Fruit fly (Drosophila melanogaster) whole organism, embryonic: Measurements from ENCODE around the gene MtnB.

ENCODE experiments used
- Blimp-1 ChIP-seq: fragments of 200-800 bp; sonication (Bioruptor generic); optimal IDR thresholded peaks from 3 replicates; lab custom pipeline; 2018; ENCODE audit warnings: missing biosample characterization, missing genetic modification characterization, mild to moderate bottlenecking, moderate library complexity, missing genetic modification reagents
- CG10274 ChIP-seq: fragments of 200-800 bp; sonication (Bioruptor generic); optimal IDR thresholded peaks from 3 replicates; lab custom pipeline; 2017; ENCODE audit warnings: missing biosample characterization, mild to moderate bottlenecking, missing genetic modification characterization
- CG10321 ChIP-seq: fragments of 200-800 bp; sonication (Bioruptor generic); IDR thresholded peaks from 2 replicates; pipeline ENCODE4 v1.3.6; 2022; ENCODE audit warnings: missing biosample characterization, missing genetic modification characterization
- CG10462 ChIP-seq: fragments of 200-800 bp; sonication (Bioruptor generic); optimal IDR thresholded peaks from 2 replicates; lab custom pipeline; 2016; ENCODE audit warnings: missing biosample characterization, missing genetic modification characterization
- CG12942 ChIP-seq: fragments of 200-800 bp; sonication (Bioruptor generic); optimal IDR thresholded peaks from 3 replicates; lab custom pipeline; 2016; ENCODE audit warnings: missing biosample characterization, missing genetic modification characterization
- CG13775 ChIP-seq: fragments of 200-800 bp; sonication (Bioruptor generic); optimal IDR thresholded peaks from 3 replicates; lab custom pipeline; 2017; ENCODE audit warnings: missing biosample characterization, mild to moderate bottlenecking, missing genetic modification characterization
- CG15011 ChIP-seq: fragments of 200-800 bp; sonication (Bioruptor generic); optimal IDR thresholded peaks from 3 replicates; lab custom pipeline; 2018; ENCODE audit warnings: missing biosample characterization, mild to moderate bottlenecking, missing genetic modification characterization
- CG17385 ChIP-seq: fragments of 200-800 bp; sonication (Bioruptor generic); optimal IDR thresholded peaks from 3 replicates; lab custom pipeline; 2018; ENCODE audit warnings: missing biosample characterization, mild to moderate bottlenecking, missing genetic modification characterization
- CG17802 ChIP-seq: fragments of 200-800 bp; sonication (Bioruptor generic); optimal IDR thresholded peaks from 2 replicates; lab custom pipeline; 2018; ENCODE audit warnings: missing biosample characterization, mild to moderate bottlenecking, missing genetic modification characterization, moderate library complexity
- CG18011 ChIP-seq: fragments of 200-800 bp; sonication (Bioruptor generic); optimal IDR thresholded peaks from 2 replicates; lab custom pipeline; 2017; ENCODE audit warnings: missing biosample characterization, missing genetic modification characterization, mild to moderate bottlenecking, moderate library complexity, missing genotype
- CG1832 ChIP-seq: fragments of 200-800 bp; sonication (Bioruptor generic); optimal IDR thresholded peaks from 2 replicates; lab custom pipeline; 2017; ENCODE audit warnings: missing biosample characterization, mild to moderate bottlenecking, missing genetic modification characterization, inconsistent platforms
- CG3281 ChIP-seq: fragments of 200-800 bp; sonication (Bioruptor generic); optimal IDR thresholded peaks from 3 replicates; lab custom pipeline; 2017; ENCODE audit warnings: missing biosample characterization, mild to moderate bottlenecking, missing genetic modification characterization
- CG3407 ChIP-seq: fragments of 200-800 bp; sonication (Bioruptor generic); optimal IDR thresholded peaks from 2 replicates; lab custom pipeline; 2018; ENCODE audit warnings: missing biosample characterization, mild to moderate bottlenecking, missing genetic modification characterization
- CG4360 ChIP-seq: fragments of 200-800 bp; sonication (Bioruptor generic); IDR thresholded peaks from 2 replicates; pipeline ENCODE4 v1.3.6; 2022; ENCODE audit warnings: missing biosample characterization, missing genetic modification characterization
- CG4730 ChIP-seq: fragments of 200-800 bp; sonication (Bioruptor generic); IDR thresholded peaks from 2 replicates; pipeline ENCODE4 v1.3.6; 2022; ENCODE audit warnings: missing biosample characterization, missing genetic modification characterization
- CG5180 ChIP-seq: fragments of 200-800 bp; sonication (Bioruptor generic); optimal IDR thresholded peaks from 3 replicates; lab custom pipeline; 2017; ENCODE audit warnings: missing biosample characterization, missing genetic modification characterization, mild to moderate bottlenecking, moderate library complexity, missing genetic modification reagents
- CG6689 ChIP-seq: fragments of 200-800 bp; sonication (Bioruptor generic); IDR thresholded peaks from 2 replicates; pipeline ENCODE4 v1.3.6; 2022; ENCODE audit warnings: missing biosample characterization, missing genetic modification characterization
- CG6813 ChIP-seq: fragments of 200-800 bp; sonication (Bioruptor generic); optimal IDR thresholded peaks from 2 replicates; lab custom pipeline; 2017; ENCODE audit warnings: missing biosample characterization, missing genetic modification characterization, mild to moderate bottlenecking, moderate library complexity, missing genetic modification reagents
- CG8290 ChIP-seq, 3 experiments: fragments of 200-800 bp; sonication (Bioruptor generic); optimal IDR thresholded peaks; 2 replicates each; lab custom pipeline; 2016 to 2019; ENCODE audit warnings: missing biosample characterization in 3 of 3, missing genetic modification characterization in 3 of 3, mild to moderate bottlenecking in 2 of 3, moderate library complexity in 1 of 3
- CG8478 ChIP-seq: fragments of >200 bp; optimal IDR thresholded peaks from 2 replicates; lab custom pipeline; 2018
- Fer2 ChIP-seq: fragments of 200-800 bp; sonication (Bioruptor generic); optimal IDR thresholded peaks from 2 replicates; lab custom pipeline; 2018; ENCODE audit warnings: missing biosample characterization, mild to moderate bottlenecking, missing genetic modification characterization, moderate library complexity
- HHEX ChIP-seq: fragments of 200-800 bp; sonication (Bioruptor generic); optimal IDR thresholded peaks from 3 replicates; lab custom pipeline; 2017; ENCODE audit warnings: missing biosample characterization, mild to moderate bottlenecking, missing genetic modification characterization, missing genetic modification reagents
- HLH3B ChIP-seq: fragments of 200-800 bp; sonication (Bioruptor generic); IDR thresholded peaks from 2 replicates; pipeline ENCODE4 v1.3.6; 2022; ENCODE audit warnings: missing biosample characterization, missing genetic modification characterization
- Hr3 ChIP-seq: fragments of 200-800 bp; sonication (Bioruptor generic); optimal IDR thresholded peaks from 3 replicates; lab custom pipeline; 2016; ENCODE audit warnings: missing biosample characterization, missing genetic modification characterization
- Hr51 ChIP-seq, 2 experiments: fragments of 200-800 bp; sonication (Bioruptor generic); optimal IDR thresholded peaks; 2 replicates in 1 of 2; 3 replicates in 1 of 2; lab custom pipeline; 2016 to 2018; ENCODE audit warnings: missing biosample characterization in 2 of 2, missing genetic modification characterization in 2 of 2, mild to moderate bottlenecking in 1 of 2, moderate library complexity in 1 of 2
- Lhr ChIP-seq: fragments of 200-800 bp; sonication (Bioruptor generic); optimal IDR thresholded peaks from 3 replicates; lab custom pipeline; 2017; ENCODE audit warnings: mild to moderate bottlenecking, missing biosample characterization, missing genetic modification reagents, missing genetic modification characterization
- NC2β ChIP-seq: fragments of 200-800 bp; sonication (Bioruptor generic); optimal IDR thresholded peaks from 2 replicates; lab custom pipeline; 2016; ENCODE audit warnings: missing biosample characterization, missing genetic modification characterization
- NK7.1 ChIP-seq: fragments of 200-800 bp; sonication (Bioruptor generic); optimal IDR thresholded peaks from 3 replicates; lab custom pipeline; 2016; ENCODE audit warnings: missing biosample characterization, missing genetic modification characterization
- Opbp ChIP-seq: fragments of 200-800 bp; sonication (Bioruptor generic); IDR thresholded peaks from 3 replicates; pipeline ENCODE4 v1.3.6; 2022; ENCODE audit warnings: missing biosample characterization, missing genetic modification characterization; ENCODE audit not compliant: partially characterized antibody
- Pdp1 ChIP-seq, 2 experiments: fragments of 200-800 bp; sonication (Bioruptor generic); optimal IDR thresholded peaks; 3 replicates each; lab custom pipeline; 2016; ENCODE audit warnings: missing biosample characterization in 2 of 2, missing genetic modification characterization in 2 of 2, mild to moderate bottlenecking in 1 of 2, moderate library complexity in 1 of 2
- Six4 ChIP-seq: fragments of 200-800 bp; sonication (Bioruptor generic); optimal IDR thresholded peaks from 2 replicates; lab custom pipeline; 2016; ENCODE audit warnings: missing biosample characterization, missing genetic modification characterization
- ac ChIP-seq: fragments of 200-800 bp; sonication (Bioruptor generic); optimal IDR thresholded peaks from 3 replicates; lab custom pipeline; 2017; ENCODE audit warnings: missing biosample characterization, mild to moderate bottlenecking, missing genetic modification characterization
- ato ChIP-seq: fragments of 200-800 bp; sonication (Bioruptor generic); IDR thresholded peaks from 2 replicates; pipeline ENCODE4 v1.3.6; 2022; ENCODE audit warnings: missing biosample characterization, missing genetic modification characterization; ENCODE audit not compliant: partially characterized antibody
- bcd ChIP-seq: fragments of 200-800 bp; sonication (Bioruptor generic); optimal IDR thresholded peaks from 2 replicates; lab custom pipeline; 2017; ENCODE audit warnings: missing biosample characterization, mild to moderate bottlenecking, missing genetic modification characterization
- br ChIP-seq: fragments of >200 bp; optimal IDR thresholded peaks from 2 replicates; lab custom pipeline; 2017
- cg ChIP-seq: fragments of 200-800 bp; sonication (Bioruptor generic); optimal IDR thresholded peaks from 3 replicates; lab custom pipeline; 2019; ENCODE audit warnings: missing biosample characterization, mild to moderate bottlenecking, missing genetic modification characterization, moderate library complexity
- hb ChIP-seq: fragments of 200-800 bp; sonication (Bioruptor generic); IDR thresholded peaks from 3 replicates; pipeline ENCODE4 v1.3.6; 2022; ENCODE audit warnings: missing biosample characterization, missing genetic modification characterization; ENCODE audit not compliant: partially characterized antibody
- luna ChIP-seq: fragments of 200-800 bp; sonication (Bioruptor generic); optimal IDR thresholded peaks from 2 replicates; lab custom pipeline; 2016; ENCODE audit warnings: missing biosample characterization, missing genetic modification characterization
- maf-S ChIP-seq: fragments of 200-800 bp; sonication (Bioruptor generic); optimal IDR thresholded peaks from 2 replicates; lab custom pipeline; 2016; ENCODE audit warnings: missing biosample characterization, missing genetic modification characterization
- mirr ChIP-seq: fragments of 200-800 bp; sonication (Bioruptor generic); optimal IDR thresholded peaks from 3 replicates; lab custom pipeline; 2018; ENCODE audit warnings: missing biosample characterization, mild to moderate bottlenecking, missing genetic modification characterization
- org-1 ChIP-seq: fragments of 200-800 bp; sonication (Bioruptor generic); optimal IDR thresholded peaks from 2 replicates; lab custom pipeline; 2017; ENCODE audit warnings: missing biosample characterization, missing genetic modification characterization
- pita ChIP-seq: fragments of 200-800 bp; sonication (Bioruptor generic); optimal IDR thresholded peaks from 2 replicates; lab custom pipeline; 2017; ENCODE audit warnings: missing biosample characterization, mild to moderate bottlenecking, missing genetic modification characterization
- pnt ChIP-seq: fragments of 200-800 bp; sonication (Bioruptor generic); optimal IDR thresholded peaks from 3 replicates; lab custom pipeline; 2016; ENCODE audit warnings: missing biosample characterization, missing genetic modification characterization
- prd ChIP-seq, 3 experiments: fragments of >200 bp in 2 of 3; fragments of 200-800 bp in 1 of 3; sonication (Bioruptor generic) in 1 of 3; optimal IDR thresholded peaks in 2 of 3; IDR thresholded peaks in 1 of 3; 2 replicates in 2 of 3; 3 replicates in 1 of 3; pipeline versions ENCODE4 v1.3.6 to Lab custom; 2017 to 2022; ENCODE audit warnings: missing biosample characterization in 1 of 3, missing genetic modification characterization in 1 of 3
- ranshi ChIP-seq: fragments of 200-800 bp; sonication (Bioruptor generic); IDR thresholded peaks from 2 replicates; pipeline ENCODE4 v1.3.6; 2022; ENCODE audit warnings: missing biosample characterization, missing genetic modification characterization
- sim ChIP-seq: fragments of 200-800 bp; sonication (Bioruptor generic); IDR thresholded peaks from 2 replicates; pipeline ENCODE4 v1.3.6; 2022; ENCODE audit warnings: missing biosample characterization, missing genetic modification characterization
- tup ChIP-seq: fragments of 200-800 bp; sonication (Bioruptor generic); optimal IDR thresholded peaks from 2 replicates; lab custom pipeline; 2016; ENCODE audit warnings: missing biosample characterization, mild to moderate bottlenecking, missing genetic modification characterization, moderate library complexity
- wdn ChIP-seq: fragments of 200-800 bp; sonication (Bioruptor generic); IDR thresholded peaks from 2 replicates; pipeline ENCODE4 v1.3.6; 2022; ENCODE audit warnings: missing biosample characterization, missing genetic modification characterization

MtnB gene

DNA sequence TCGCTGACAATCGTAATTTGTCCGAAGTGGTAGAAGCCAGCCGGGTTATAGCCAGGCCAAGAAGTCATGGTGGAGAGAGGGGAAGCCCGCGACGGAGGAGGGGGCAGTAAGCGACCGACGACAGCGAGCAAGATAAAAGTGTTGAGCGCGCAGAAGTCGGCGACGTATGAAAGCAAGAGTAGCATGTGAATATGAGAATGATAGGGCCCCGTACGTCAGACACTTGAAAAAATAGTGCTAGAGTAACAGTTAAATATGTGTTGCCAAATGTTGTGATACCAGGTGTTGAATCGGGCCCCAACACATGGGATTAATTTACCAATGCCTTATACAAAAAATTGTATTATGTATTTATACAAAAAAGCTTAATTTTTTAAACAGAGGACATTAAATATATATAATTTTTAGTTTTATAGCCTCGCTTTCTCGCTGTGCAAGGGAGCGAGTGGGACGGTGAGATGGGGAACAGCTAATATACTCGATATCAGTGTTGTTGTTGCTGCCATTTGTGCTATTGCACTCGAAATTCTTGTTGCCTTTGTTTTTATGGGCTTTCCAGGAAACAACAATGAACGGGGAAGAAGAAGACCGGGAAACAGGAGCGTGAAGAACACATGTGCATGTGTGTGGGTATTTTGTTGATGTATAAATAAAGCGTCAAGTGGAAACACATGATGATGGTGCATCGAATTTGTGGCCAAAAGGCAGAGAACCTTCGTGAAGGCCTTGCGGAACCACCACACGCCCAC, 46.5 kb upstream of the MtnB start (continued):
- peak; percentile 81 for TF ChIP-seq CG4730 (GFP tag; lab: Robert Waterston, UW)
- peak; percentile 89 for TF ChIP-seq CG6689
- peak in 1 of 2 experiments; percentile 63 for TF ChIP-seq Pdp1 (GFP tag; optimal IDR thresholded peaks at IDR 0.05; lab: Kevin White, UChicago)
- no peak for TF ChIP-seq NC2β (GFP tag; lab: Kevin White, UChicago)
- peak; percentile 80 for TF ChIP-seq CG8290 (GFP tag; optimal IDR thresholded peaks at IDR 0.05; lab: Kevin White, UChicago)
- peak; percentile 11 to 44 for TF ChIP-seq CG8290 (tag; optimal IDR thresholded peaks at IDR 0.05; lab: Kevin White, UChicago)
- peak; percentile 65 for TF ChIP-seq Lhr (GFP tag; lab: Kevin White, UChicago)
- TF ChIP-seq wdn = no peak
- peak; percentile 83 for TF ChIP-seq Hr3
- no peak for TF ChIP-seq br
- TF ChIP-seq Six4 = peak; percentile 73
- peak; percentile 70 for TF ChIP-seq tup
- TF ChIP-seq CG8478 (lab: Kevin White, UChicago) = no peak
- TF ChIP-seq HHEX (GFP tag; lab: Kevin White, UChicago) = peak; percentile 88
- peak; percentile 77 for TF ChIP-seq CG17802 (tag; lab: Kevin White, UChicago)
- peak; percentile 87 for TF ChIP-seq CG3281 (GFP tag; lab: Kevin White, UChicago)
- peak; percentile 27 for TF ChIP-seq pnt (GFP tag; lab: Kevin White, UChicago)
- TF ChIP-seq ato (GFP tag; lab: Robert Waterston, UW) = no peak
- peak; percentile 30 for TF ChIP-seq CG18011 (GFP tag; lab: Kevin White, UChicago)
- TF ChIP-seq luna (GFP tag; lab: Kevin White, UChicago) = no peak
- TF ChIP-seq mirr = peak; percentile 93
- TF ChIP-seq CG6813 (GFP tag; lab: Kevin White, UChicago) = peak; percentile 78
- TF ChIP-seq CG10274 = peak; percentile 76
- TF ChIP-seq Hr51 (GFP tag; optimal IDR thresholded peaks at IDR 0.05; lab: Kevin White, UChicago) = peak; percentile 37 to 89
- peak; percentile 69 for TF ChIP-seq CG17385 (GFP tag; lab: Kevin White, UChicago)
- no peak for TF ChIP-seq maf-S (GFP tag; lab: Kevin White, UChicago)
- peak; percentile 70 for TF ChIP-seq CG12942 (GFP tag; lab: Kevin White, UChicago)
- TF ChIP-seq org-1 (GFP tag; lab: Kevin White, UChicago) = peak; percentile 72
- peak; percentile 86 for TF ChIP-seq HLH3B (GFP tag; lab: Robert Waterston, UW)
- peak; percentile 85 for TF ChIP-seq CG4360
- TF ChIP-seq pita = no peak
- no peak for TF ChIP-seq Opbp
- TF ChIP-seq CG5180 (GFP tag; lab: Kevin White, UChicago) = peak; percentile 89
- TF ChIP-seq prd (optimal IDR thresholded peaks at IDR 0.05; lab: Kevin White, UChicago) = no peak
- TF ChIP-seq prd (GFP tag; IDR thresholded peaks at IDR 0.05; lab: Robert Waterston, UW) = peak; percentile 87
- no peak for TF ChIP-seq hb
- peak; percentile 63 for TF ChIP-seq sim
- peak; percentile 65 for TF ChIP-seq CG10462 (GFP tag; lab: Kevin White, UChicago)
- TF ChIP-seq NK7.1 (GFP tag; lab: Kevin White, UChicago) = no peak
- peak; percentile 62 for TF ChIP-seq CG15011 (GFP tag; lab: Kevin White, UChicago)
- peak; percentile 84 for TF ChIP-seq ranshi
- peak; percentile 93 for TF ChIP-seq Blimp-1 (GFP tag; lab: Kevin White, UChicago)
- TF ChIP-seq CG1832 = no peak
- peak; percentile 69 for TF ChIP-seq ac (GFP tag; lab: Kevin White, UChicago)
- TF ChIP-seq bcd (GFP tag; lab: Kevin White, UChicago) = peak; percentile 88
- TF ChIP-seq CG10321 (GFP tag; lab: Robert Waterston, UW) = peak; percentile 54
- peak; percentile 78 for TF ChIP-seq Fer2 (tag; lab: Kevin White, UChicago)
- TF ChIP-seq CG13775 = peak; percentile 81
- TF ChIP-seq cg = no peak
- peak; percentile 75 for TF ChIP-seq CG3407
